Fruit fly (Drosophila melanogaster): ENCODE results near the gene CG43800.

DNA sequence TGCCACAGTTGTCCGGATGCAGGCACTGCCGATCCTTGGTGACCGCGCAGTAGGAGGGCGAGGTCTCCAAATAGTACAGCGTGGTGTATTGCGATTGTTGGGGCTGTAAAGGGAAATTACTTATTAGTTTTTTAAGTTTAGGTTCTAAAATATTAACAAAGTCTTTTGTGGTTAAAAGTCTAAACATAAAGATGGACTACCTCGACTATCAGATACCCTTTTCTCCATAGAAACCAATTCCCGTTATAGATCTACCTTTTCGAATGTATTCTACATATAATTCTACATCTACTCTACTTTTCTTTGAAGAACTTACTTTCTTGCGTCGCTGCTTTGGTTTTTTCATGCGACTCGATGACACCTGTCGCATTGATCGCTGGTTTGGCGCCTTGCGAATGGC, 23.5 kb upstream of the CG43800 start:
- no peak for TF ChIP-seq gl (tag; optimal IDR thresholded peaks at IDR 0.05)
- TF ChIP-seq EcR (GFP tag; optimal IDR thresholded peaks at IDR 0.05) = no peak
- no peak for TF ChIP-seq Ets98B (GFP tag; IDR thresholded peaks at IDR 0.05)
- no peak for TF ChIP-seq D1 (tag; optimal IDR thresholded peaks at IDR 0.05)
- no peak for TF ChIP-seq Pif1A (GFP tag; optimal IDR thresholded peaks at IDR 0.05)
- no peak for TF ChIP-seq CG15710 (tag; optimal IDR thresholded peaks at IDR 0.05)
- TF ChIP-seq CG8159 (tag; optimal IDR thresholded peaks at IDR 0.05) = no peak
- no peak for TF ChIP-seq CG8301 (tag; optimal IDR thresholded peaks at IDR 0.05)
- TF ChIP-seq CG17806 (tag; optimal IDR thresholded peaks at IDR 0.05) = no peak
- TF ChIP-seq CG12605 (GFP tag; IDR thresholded peaks at IDR 0.05) = no peak
- no peak for TF ChIP-seq CG9948 (tag; optimal IDR thresholded peaks at IDR 0.05)

All from whole organism, pupa.